Fruit fly (Drosophila melanogaster) ovary, adult (tissue): Measurements from ENCODE around the gene CG7860.

ENCODE experiments used
- CG17801 ChIP-seq: fragments of 200-800 bp; optimal IDR thresholded peaks from 2 replicates; lab custom pipeline; 2019; ENCODE audit warnings: missing biosample characterization, mild to moderate bottlenecking, missing genetic modification characterization, moderate library complexity; ENCODE audit not compliant: partially characterized antibody

CG7860 gene

dm6 chrX:15568983-15569370 is at the start of gene CG7860:
CG7860 (plus strand) TSS chrX:15568993.
- no peak for TF ChIP-seq CG17801 (GFP tag; lab: Kevin White, UChicago)

- no peak for TF ChIP-seq CG17801 (GFP tag; lab: Kevin White, UChicago)
Observed at dm6 chrX:15522426-15523153, 46.2 kb upstream of the CG7860 start.

dm6 chrX:15529197-15529596 is 39.6 kb upstream of the CG7860 start:
- no peak for TF ChIP-seq CG17801 (GFP tag; lab: Kevin White, UChicago)

dm6 chrX:15529958-15530357 is 38.8 kb upstream of the CG7860 start:
- TF ChIP-seq CG17801 (GFP tag; lab: Kevin White, UChicago): no peak

- TF ChIP-seq CG17801 (GFP tag; lab: Kevin White, UChicago): no peak
Observed at dm6 chrX:15530369-15530768, 38.4 kb upstream of the CG7860 start.

- TF ChIP-seq CG17801 (GFP tag; lab: Kevin White, UChicago): no peak
Observed at dm6 chrX:15532062-15532461, 36.7 kb upstream of the CG7860 start.

dm6 chrX:15539856-15540488 is 28.8 kb upstream of the CG7860 start:
- TF ChIP-seq CG17801 (GFP tag; lab: Kevin White, UChicago): no peak

- no peak for TF ChIP-seq CG17801 (GFP tag; lab: Kevin White, UChicago)
Observed at dm6 chrX:15543479-15544044, 25.2 kb upstream of the CG7860 start.

- no peak for TF ChIP-seq CG17801 (GFP tag; lab: Kevin White, UChicago)
Observed at dm6 chrX:15545467-15546197, 23.2 kb upstream of the CG7860 start.

dm6 chrX:15549055-15549454 is 19.7 kb upstream of the CG7860 start:
- TF ChIP-seq CG17801 (GFP tag; lab: Kevin White, UChicago): no peak

- TF ChIP-seq CG17801 (GFP tag; lab: Kevin White, UChicago): no peak
Observed at dm6 chrX:15552472-15552888, 16.3 kb upstream of the CG7860 start.

dm6 chrX:15554256-15554678 is 14.5 kb upstream of the CG7860 start, which contains the start of gene Ac13E:
Ac13E (minus strand) TSS chrX:15554278.
- TF ChIP-seq CG17801 (GFP tag; lab: Kevin White, UChicago): peak; percentile 87

dm6 chrX:15555945-15556344 is 12.8 kb upstream of the CG7860 start, which contains the start of gene CG42300:
CG42300 (minus strand) TSS chrX:15556045.
- no peak for TF ChIP-seq CG17801 (GFP tag; lab: Kevin White, UChicago)

- peak; percentile 21 for TF ChIP-seq CG17801 (GFP tag; lab: Kevin White, UChicago)
Observed at dm6 chrX:15568353-15568982, 325 bp upstream of the CG7860 start.
